Worm (Caenorhabditis elegans) whole organism, early embryonic: ENCODE measurements around the gene Y94H6A.2.

Experiments used
- B0310.2 ChIP-seq: sonication (generic microtip); optimal IDR thresholded peaks from 2 replicates; lab custom pipeline; 2016; ENCODE audit warnings: mild to moderate bottlenecking, missing genetic modification characterization, missing compliant biosample characterization
- F13C5.2 ChIP-seq: sonication (generic microtip); optimal IDR thresholded peaks from 2 replicates; lab custom pipeline; 2017; ENCODE audit warnings: mild to moderate bottlenecking, missing genetic modification characterization, inconsistent platforms, missing compliant biosample characterization
- aly-1 ChIP-seq: sonication (generic microtip); optimal IDR thresholded peaks from 2 replicates; lab custom pipeline; 2016; ENCODE audit warnings: missing genetic modification characterization, missing compliant biosample characterization
- ama-1 ChIP-seq: fragments of 150-350 bp; optimal IDR thresholded peaks from 2 replicates; lab custom pipeline; 2014
- ceh-13 ChIP-seq: fragments of 200-800 bp; sonication (Bioruptor generic); optimal IDR thresholded peaks from 2 replicates; lab custom pipeline; 2018; ENCODE audit warnings: mild to moderate bottlenecking, missing genetic modification characterization, missing compliant biosample characterization
- ceh-36 ChIP-seq: sonication (generic microtip); optimal IDR thresholded peaks from 2 replicates; lab custom pipeline; 2016; ENCODE audit warnings: missing genetic modification characterization, inconsistent platforms, missing compliant biosample characterization
- ets-7 ChIP-seq: sonication (generic microtip); optimal IDR thresholded peaks from 2 replicates; lab custom pipeline; 2016; ENCODE audit warnings: missing genotype, missing genetic modification characterization, missing compliant biosample characterization
- flt-1 ChIP-seq: fragments of 200-800 bp; sonication (Bioruptor generic); IDR thresholded peaks from 2 replicates; pipeline ENCODE4 v1.3.6; 2022; ENCODE audit warnings: missing genetic modification characterization, missing compliant biosample characterization
- hmbx-1 ChIP-seq: sonication (generic microtip); optimal IDR thresholded peaks from 2 replicates; lab custom pipeline; 2016; ENCODE audit warnings: mild to moderate bottlenecking, missing genetic modification characterization, missing compliant biosample characterization
- hmg-4 ChIP-seq: fragments of 200-800 bp; sonication (Bioruptor generic); optimal IDR thresholded peaks from 2 replicates; lab custom pipeline; 2018; ENCODE audit warnings: mild to moderate bottlenecking, missing genetic modification characterization, missing compliant biosample characterization
- hnd-1 ChIP-seq: sonication (generic microtip); optimal IDR thresholded peaks from 2 replicates; lab custom pipeline; 2016; ENCODE audit warnings: missing genetic modification characterization, missing compliant biosample characterization
- pes-1 ChIP-seq: fragments of 200-800 bp; sonication (Bioruptor generic); IDR thresholded peaks from 2 replicates; pipeline ENCODE4 v1.3.6; 2022; ENCODE audit warnings: missing genetic modification reagents, missing genetic modification characterization, missing compliant biosample characterization
- scrt-1 ChIP-seq: fragments of 200-800 bp; sonication (Bioruptor generic); IDR thresholded peaks from 2 replicates; pipeline ENCODE4 v1.3.6; 2022; ENCODE audit warnings: missing genetic modification characterization, missing compliant biosample characterization
- sea-1 ChIP-seq: fragments of 200-800 bp; sonication (Bioruptor generic); conservative IDR thresholded peaks from 2 replicates; pipeline ENCODE4 v1.3.6; 2022; ENCODE audit warnings: missing genetic modification characterization, missing compliant biosample characterization
- tbx-11 ChIP-seq: fragments of 200-800 bp; sonication (Bioruptor generic); IDR thresholded peaks from 2 replicates; pipeline ENCODE4 v1.3.6; 2022; ENCODE audit warnings: missing genetic modification characterization, missing compliant biosample characterization
- tbx-37 ChIP-seq: fragments of 200-800 bp; sonication (Bioruptor generic); conservative IDR thresholded peaks from 2 replicates; pipeline ENCODE4 v1.3.6; 2022; ENCODE audit warnings: missing genetic modification reagents, missing genetic modification characterization, missing compliant biosample characterization
- tra-4 ChIP-seq: sonication (generic microtip); optimal IDR thresholded peaks from 2 replicates; lab custom pipeline; 2017; ENCODE audit warnings: missing genetic modification characterization, missing compliant biosample characterization

Gene Y94H6A.2

DNA sequence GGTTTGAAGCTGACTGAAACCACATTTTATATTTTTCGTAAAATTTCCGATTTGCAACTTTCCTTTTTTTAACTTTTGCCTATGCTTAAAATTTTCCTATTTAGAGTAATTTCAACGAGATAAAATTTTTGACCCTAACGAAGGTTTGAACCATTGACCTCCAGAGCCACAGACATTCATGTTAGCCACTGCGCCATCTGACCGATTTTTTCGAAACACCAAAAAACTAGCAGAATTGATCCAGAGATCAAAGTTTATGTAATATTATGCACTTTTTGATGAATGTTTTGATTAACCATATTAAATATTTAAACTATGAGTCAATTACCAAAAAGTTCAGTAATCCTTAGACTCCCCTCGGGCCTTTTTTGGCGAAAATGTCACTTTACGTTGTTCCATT lies 28.0 kb downstream of the Y94H6A.2 start:
- TF ChIP-seq hmbx-1 (tag; lab: Kevin White, UChicago) = no peak
- TF ChIP-seq B0310.2 (tag; lab: Kevin White, UChicago) = no peak
- no peak for TF ChIP-seq flt-1 (GFP tag; lab: Robert Waterston, UW)
- TF ChIP-seq hmg-4 (GFP tag; lab: Kevin White, UChicago) = no peak
- TF ChIP-seq sea-1 (GFP tag; lab: Robert Waterston, UW) = no peak
- TF ChIP-seq scrt-1 (GFP tag; lab: Robert Waterston, UW) = no peak

DNA sequence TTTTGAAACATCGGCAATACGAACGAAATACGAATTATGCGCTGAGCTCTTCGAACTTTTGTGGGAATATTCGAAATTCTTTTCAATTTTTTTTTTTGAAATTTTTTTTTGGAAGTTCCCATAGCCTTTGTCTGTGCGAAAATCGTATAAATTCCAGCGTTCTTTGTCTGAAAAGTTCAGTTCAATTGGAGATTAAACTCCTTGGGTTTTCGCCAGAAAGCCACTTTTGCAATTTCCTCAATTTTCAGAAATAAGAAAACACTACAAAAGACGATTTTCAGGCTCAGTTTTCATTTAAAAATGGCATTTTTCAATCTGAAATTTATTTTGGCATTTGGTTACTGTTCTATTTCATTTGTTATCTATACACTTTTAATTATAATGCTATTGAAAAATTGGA lies 29.1 kb downstream of the Y94H6A.2 start, which contains the start of gene Y54G2A.38:
Y54G2A.38 (plus strand) TSS at position 301 of the 400 bp plus-strand sequence.
- TF ChIP-seq sea-1 (GFP tag; lab: Robert Waterston, UW) = no peak
- no peak for TF ChIP-seq ceh-36 (tag; lab: Kevin White, UChicago)
- TF ChIP-seq tbx-11 (GFP tag; lab: Robert Waterston, UW) = no peak
- TF ChIP-seq hmbx-1 (tag; lab: Kevin White, UChicago) = no peak
- no peak for TF ChIP-seq ama-1
- TF ChIP-seq ceh-13 = no peak
- no peak for TF ChIP-seq flt-1 (GFP tag; lab: Robert Waterston, UW)
- TF ChIP-seq aly-1 (tag; lab: Kevin White, UChicago) = no peak
- TF ChIP-seq tra-4 (tag; lab: Kevin White, UChicago) = no peak

DNA sequence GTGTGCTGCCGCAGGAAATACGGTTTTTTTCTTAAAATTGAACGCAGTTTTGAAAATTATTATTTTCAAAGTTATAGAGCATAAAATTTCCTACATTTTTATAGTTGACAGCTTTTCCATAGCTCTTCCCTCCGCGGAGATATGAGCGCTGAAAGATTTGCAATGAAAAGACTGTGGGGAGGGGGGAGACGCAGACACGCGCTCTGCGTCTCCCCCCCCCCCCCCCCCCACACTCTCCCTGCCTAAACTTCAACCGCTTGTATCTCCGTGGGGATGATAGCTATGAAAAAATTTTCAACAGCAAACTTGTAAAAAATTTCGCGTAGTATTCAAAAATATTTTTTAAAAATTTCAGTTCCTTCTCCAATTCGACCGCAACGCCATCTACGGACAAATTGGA lies 31.4 kb downstream of the Y94H6A.2 start:
- TF ChIP-seq hnd-1 = no peak
- no peak for TF ChIP-seq hmg-4 (GFP tag; lab: Kevin White, UChicago)
- TF ChIP-seq tbx-11 (GFP tag; lab: Robert Waterston, UW) = no peak
- no peak for TF ChIP-seq pes-1 (GFP tag; lab: Robert Waterston, UW)
- TF ChIP-seq scrt-1 (GFP tag; lab: Robert Waterston, UW) = no peak
- no peak for TF ChIP-seq F13C5.2 (tag; lab: Kevin White, UChicago)
- no peak for TF ChIP-seq tra-4 (tag; lab: Kevin White, UChicago)
- TF ChIP-seq hmbx-1 (tag; lab: Kevin White, UChicago) = no peak
- TF ChIP-seq ets-7 (tag; lab: Kevin White, UChicago) = no peak
- no peak for TF ChIP-seq ceh-36 (tag; lab: Kevin White, UChicago)
- no peak for TF ChIP-seq sea-1 (GFP tag; lab: Robert Waterston, UW)
- no peak for TF ChIP-seq tbx-37 (GFP tag; lab: Robert Waterston, UW)
- no peak for TF ChIP-seq ceh-13
- TF ChIP-seq aly-1 (tag; lab: Kevin White, UChicago) = no peak
- no peak for TF ChIP-seq B0310.2 (tag; lab: Kevin White, UChicago)
- no peak for TF ChIP-seq ama-1

DNA sequence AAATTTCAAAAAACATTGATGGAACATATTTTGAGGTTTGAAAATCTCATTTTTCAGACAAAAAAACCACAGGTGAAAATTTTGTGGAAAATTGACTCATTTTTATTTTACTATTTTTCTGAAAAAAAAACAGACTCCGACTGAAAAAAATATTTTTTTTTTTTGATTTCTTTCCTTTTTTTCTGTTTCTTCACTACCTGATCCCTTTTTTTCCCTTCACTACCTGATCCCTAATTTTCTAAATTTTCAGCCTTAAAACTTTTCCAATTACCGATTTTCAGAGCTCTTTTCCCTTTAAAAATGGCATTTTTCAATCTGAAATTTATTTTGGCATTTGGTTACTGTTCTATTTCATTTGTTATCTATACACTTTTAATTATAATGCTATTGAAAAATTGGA lies 32.3 kb downstream of the Y94H6A.2 start, which contains the start of gene Y54G2A.77:
Y54G2A.77 (plus strand) TSS at position 301 of the 400 bp plus-strand sequence.
- no peak for TF ChIP-seq pes-1 (GFP tag; lab: Robert Waterston, UW)
- TF ChIP-seq ama-1 = no peak
- no peak for TF ChIP-seq B0310.2 (tag; lab: Kevin White, UChicago)
- no peak for TF ChIP-seq hnd-1
- TF ChIP-seq ets-7 (tag; lab: Kevin White, UChicago) = no peak
- no peak for TF ChIP-seq flt-1 (GFP tag; lab: Robert Waterston, UW)
- no peak for TF ChIP-seq sea-1 (GFP tag; lab: Robert Waterston, UW)
- TF ChIP-seq aly-1 (tag; lab: Kevin White, UChicago) = no peak

DNA sequence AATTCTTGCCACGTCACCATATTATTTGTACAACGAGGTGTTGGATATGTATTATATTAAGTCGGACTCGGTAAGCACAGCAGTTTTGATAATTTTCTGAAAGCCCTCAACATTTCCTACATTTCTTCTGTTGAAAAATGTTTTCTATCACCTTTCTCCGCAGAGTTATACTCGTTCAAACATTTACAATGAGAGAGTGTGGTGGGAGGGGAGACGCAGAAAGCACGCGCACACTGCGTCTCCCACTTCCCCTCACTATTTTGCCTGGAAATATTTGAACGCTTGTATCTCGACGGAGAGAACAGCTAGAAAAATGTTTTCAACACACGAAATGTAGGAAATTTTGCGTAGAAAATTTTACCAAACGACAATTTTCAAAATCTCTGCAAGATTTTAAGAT lies 34.1 kb downstream of the Y94H6A.2 start:
- no peak for TF ChIP-seq B0310.2 (tag; lab: Kevin White, UChicago)
- TF ChIP-seq hmg-4 (GFP tag; lab: Kevin White, UChicago) = no peak
- TF ChIP-seq F13C5.2 (tag; lab: Kevin White, UChicago) = no peak
- TF ChIP-seq pes-1 (GFP tag; lab: Robert Waterston, UW) = no peak
- no peak for TF ChIP-seq hnd-1
- TF ChIP-seq ama-1 = no peak
- TF ChIP-seq ets-7 (tag; lab: Kevin White, UChicago) = no peak
- TF ChIP-seq aly-1 (tag; lab: Kevin White, UChicago) = no peak
- TF ChIP-seq tbx-11 (GFP tag; lab: Robert Waterston, UW) = no peak
- no peak for TF ChIP-seq scrt-1 (GFP tag; lab: Robert Waterston, UW)
- TF ChIP-seq sea-1 (GFP tag; lab: Robert Waterston, UW) = no peak
- TF ChIP-seq ceh-36 (tag; lab: Kevin White, UChicago) = no peak
- no peak for TF ChIP-seq ceh-13
- TF ChIP-seq tbx-37 (GFP tag; lab: Robert Waterston, UW) = no peak

DNA sequence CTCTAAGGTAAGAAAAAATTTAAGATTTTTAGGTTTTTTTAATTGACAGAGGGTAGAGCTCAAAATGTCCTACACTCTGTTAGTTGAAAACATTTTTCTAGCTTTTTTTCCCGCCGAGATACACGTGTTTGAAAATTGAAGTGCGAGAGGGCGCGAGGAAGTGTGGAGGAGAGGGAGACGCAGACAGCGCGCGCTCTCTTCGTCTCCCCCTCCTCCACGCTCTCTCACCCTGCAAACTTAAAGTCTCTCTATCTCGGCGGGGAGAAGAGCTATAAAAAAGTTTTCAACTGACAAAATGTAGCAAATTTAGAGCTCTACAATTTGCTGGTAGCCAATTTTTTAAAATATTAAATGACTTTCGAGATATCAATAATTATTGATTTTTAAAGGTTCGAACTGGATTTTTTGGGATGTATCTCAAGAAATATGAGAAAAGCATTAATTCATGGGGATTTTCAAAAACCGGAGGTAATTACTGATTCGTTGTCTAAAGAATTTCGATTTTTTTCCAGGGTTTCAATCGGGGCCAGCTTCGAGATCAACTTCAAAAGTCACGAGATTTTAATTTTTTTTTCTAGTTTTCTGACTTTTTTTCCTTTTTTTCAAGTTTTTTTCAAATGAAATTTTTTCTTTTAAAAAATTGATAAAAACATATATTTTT lies 35.1 kb downstream of the Y94H6A.2 start:
- TF ChIP-seq hmbx-1 (tag; lab: Kevin White, UChicago) = no peak
- no peak for TF ChIP-seq tbx-11 (GFP tag; lab: Robert Waterston, UW)
- TF ChIP-seq hnd-1 = no peak
- TF ChIP-seq hmg-4 (GFP tag; lab: Kevin White, UChicago) = no peak
- no peak for TF ChIP-seq scrt-1 (GFP tag; lab: Robert Waterston, UW)
- TF ChIP-seq pes-1 (GFP tag; lab: Robert Waterston, UW) = no peak

DNA sequence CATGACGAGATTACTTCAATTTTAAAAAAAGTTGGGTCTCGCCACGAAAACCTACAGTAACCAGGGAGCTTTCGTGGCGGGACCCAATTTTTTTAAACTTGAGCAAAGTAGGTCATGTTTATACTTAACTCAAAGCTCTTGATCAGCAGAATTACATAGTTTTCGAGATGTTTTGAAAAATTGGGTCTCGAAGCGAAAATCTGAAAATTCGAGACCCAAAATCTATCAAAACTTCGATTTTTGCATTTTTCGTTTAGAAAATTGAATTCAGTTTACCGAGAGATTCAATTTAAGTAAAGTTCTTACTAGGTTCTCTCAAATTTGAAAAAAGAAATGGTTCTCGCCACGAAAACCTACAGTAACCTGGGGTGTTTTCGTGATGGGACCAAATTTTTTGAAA lies 40.0 kb downstream of the Y94H6A.2 start:
- TF ChIP-seq tbx-11 (GFP tag; lab: Robert Waterston, UW) (no peak), ama-1 (no peak), pes-1 (GFP tag; lab: Robert Waterston, UW) (no peak), scrt-1 (GFP tag; lab: Robert Waterston, UW) (no peak), ets-7 (tag; lab: Kevin White, UChicago) (no peak), F13C5.2 (tag; lab: Kevin White, UChicago) (no peak), tbx-37 (GFP tag; lab: Robert Waterston, UW) (no peak)
